Fruit fly (Drosophila melanogaster): ENCODE data around the gene TyrRS.

TyrRS gene

DNA sequence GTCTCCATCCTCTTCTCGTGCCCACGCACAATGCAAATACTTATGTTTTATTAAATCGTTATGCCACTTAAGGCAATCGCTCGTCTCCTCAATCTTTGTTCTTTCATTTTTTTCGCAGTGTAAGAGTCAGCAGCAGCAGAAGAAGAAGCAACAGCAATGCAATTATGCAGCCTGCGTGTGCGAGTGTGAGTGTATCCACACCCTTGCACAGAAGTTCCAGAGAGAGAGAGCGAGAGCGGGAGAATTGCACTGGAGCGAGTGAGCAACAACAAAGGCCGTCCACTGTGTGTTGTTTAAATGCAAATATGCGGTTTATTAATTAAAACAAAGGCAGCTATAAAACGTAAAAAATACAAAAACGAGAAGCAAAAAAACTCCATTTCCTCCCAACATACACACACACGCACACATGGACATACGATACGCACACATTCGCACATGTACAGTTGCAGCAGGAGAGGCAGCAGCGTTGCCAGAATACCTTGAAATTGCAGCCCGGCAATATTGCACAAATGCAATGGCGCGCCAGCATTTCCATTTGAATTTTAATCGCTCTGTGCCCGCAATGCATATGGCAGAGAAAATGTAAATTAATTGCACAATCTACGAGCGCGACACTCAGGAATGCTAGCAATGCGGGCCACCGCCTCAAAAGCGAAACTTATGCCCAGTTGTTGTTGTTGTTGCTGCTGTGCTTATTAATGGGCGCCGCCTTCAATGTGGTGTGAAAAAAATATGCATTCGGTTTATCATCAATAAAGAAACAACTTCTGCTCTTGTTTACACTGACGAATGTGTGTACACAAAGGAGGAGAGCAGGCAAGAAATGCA lies 10.3 kb downstream of the TyrRS start (continued):
- TF ChIP-seq salr (GFP tag; optimal IDR thresholded peaks at IDR 0.05) (peak; percentile 56 to 66), CG9139 (GFP tag; optimal IDR thresholded peaks at IDR 0.05) (peak; percentile 57), OdsH (GFP tag; optimal IDR thresholded peaks at IDR 0.05) (peak; percentile 58), spab (GFP tag; optimal IDR thresholded peaks at IDR 0.05) (peak; percentile 30), CG11902 (GFP tag; optimal IDR thresholded peaks at IDR 0.05) (no peak), cyc (GFP tag; optimal IDR thresholded peaks at IDR 0.05) (peak; percentile 49), CG32006 (GFP tag; optimal IDR thresholded peaks at IDR 0.05) (peak; percentile 78), fkh (GFP tag; optimal IDR thresholded peaks at IDR 0.05) (peak; percentile 68), dsx (GFP tag; optimal IDR thresholded peaks at IDR 0.05; ENCODE audit: poor library complexity, severe bottlenecking) (peak; percentile 58), Hr38 (GFP tag; optimal IDR thresholded peaks at IDR 0.05) (no peak), lz (GFP tag; optimal IDR thresholded peaks at IDR 0.05) (peak; percentile 64), CG3919 (GFP tag; optimal IDR thresholded peaks at IDR 0.05) (peak; percentile 46), CG1621 (tag; optimal IDR thresholded peaks at IDR 0.05) (peak; percentile 37), CG6276 (GFP tag; optimal IDR thresholded peaks at IDR 0.05) (peak; percentile 58), CG10631 (GFP tag; optimal IDR thresholded peaks at IDR 0.05) (peak; percentile 64), eg (GFP tag; IDR thresholded peaks at IDR 0.05) (peak; percentile 65; the same call in 2 of the 3 replicates), Sox15 (GFP tag; optimal IDR thresholded peaks at IDR 0.05) (peak; percentile 24), Sox14 (GFP tag; optimal IDR thresholded peaks at IDR 0.05) (peak; percentile 79), CG7368 (GFP tag; optimal IDR thresholded peaks at IDR 0.05) (peak; percentile 54), acj6 (GFP tag; optimal IDR thresholded peaks at IDR 0.05) (peak; percentile 58), Eip93F (GFP tag; optimal IDR thresholded peaks at IDR 0.05) (no peak), Met (GFP tag; optimal IDR thresholded peaks at IDR 0.05) (peak; percentile 64), CG11294 (GFP tag; IDR thresholded peaks at IDR 0.05) (peak; percentile 58; the same call in 1 of the 2 replicates)

DNA sequence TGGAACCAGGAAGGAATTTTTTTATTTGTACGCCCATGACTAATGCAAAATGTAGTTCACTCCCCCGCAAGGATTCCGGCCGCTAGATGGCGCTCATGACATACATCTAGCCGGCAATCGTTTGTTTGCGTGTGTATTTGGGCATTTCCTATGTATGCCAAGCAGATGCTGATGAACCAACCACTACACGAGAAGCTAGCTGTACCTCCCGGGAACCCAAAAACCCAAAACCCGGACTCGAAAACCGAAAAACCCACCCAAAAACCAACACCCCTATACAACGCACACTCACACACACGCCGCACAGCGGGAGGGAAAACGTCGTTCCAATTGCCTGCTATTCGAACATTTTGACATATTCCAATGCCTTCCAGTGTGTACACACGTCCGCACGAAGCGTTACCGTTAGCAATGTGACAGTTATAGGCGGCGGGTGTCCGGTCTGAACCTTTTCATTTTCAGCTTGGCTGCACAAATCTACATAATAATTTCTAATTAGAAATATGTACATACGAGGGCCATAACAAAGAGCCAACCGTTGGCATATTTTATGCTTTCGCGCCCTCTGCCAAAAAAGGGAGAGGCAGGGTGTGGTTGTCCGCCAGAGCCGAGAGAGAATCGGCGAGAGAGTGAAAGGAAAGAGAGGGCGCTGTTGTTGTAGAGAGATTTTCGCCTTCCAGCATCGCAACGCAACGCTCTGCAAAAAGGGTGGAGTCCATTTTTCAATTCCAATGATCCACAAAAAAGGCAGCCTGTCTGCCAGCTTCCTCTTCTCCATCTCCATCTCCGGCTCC lies 11.1 kb downstream of the TyrRS start:
- TF ChIP-seq Smox (GFP tag; optimal IDR thresholded peaks at IDR 0.05) = no peak
- no peak for TF ChIP-seq achi (GFP tag; optimal IDR thresholded peaks at IDR 0.05)
- TF ChIP-seq ss (GFP tag; optimal IDR thresholded peaks at IDR 0.05) = no peak
- no peak for TF ChIP-seq Sox15 (GFP tag; optimal IDR thresholded peaks at IDR 0.05)
- TF ChIP-seq Met (GFP tag; optimal IDR thresholded peaks at IDR 0.05) = no peak
- TF ChIP-seq pdm3 (GFP tag; optimal IDR thresholded peaks at IDR 0.05) = no peak
- TF ChIP-seq svp (GFP tag) = peak; percentile 75
- TF ChIP-seq CG10631 (GFP tag; optimal IDR thresholded peaks at IDR 0.05) = peak; percentile 40

DNA sequence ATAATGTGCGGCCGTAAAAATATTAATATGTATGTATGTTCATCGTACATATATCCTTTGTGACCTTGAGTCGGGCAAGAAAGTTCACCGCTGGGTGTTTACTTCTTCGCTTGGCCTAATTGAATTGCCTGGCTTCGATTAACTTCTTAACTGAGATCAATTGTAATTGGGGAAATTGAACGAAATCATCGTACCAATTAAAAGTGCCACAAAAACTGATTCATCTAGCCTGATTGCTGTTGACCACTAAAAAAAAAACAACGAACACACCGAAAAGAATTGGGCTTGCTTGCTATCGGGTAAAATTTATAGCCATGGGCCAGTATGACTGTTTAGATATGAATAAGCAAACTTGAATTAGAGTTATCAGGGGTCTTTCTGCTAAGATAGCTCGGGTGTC lies 16.8 kb downstream of the TyrRS start:
- TF ChIP-seq Sox14 (GFP tag; optimal IDR thresholded peaks at IDR 0.05) (no peak), Smox (GFP tag; optimal IDR thresholded peaks at IDR 0.05) (no peak), Hr38 (GFP tag; optimal IDR thresholded peaks at IDR 0.05) (no peak), svp (GFP tag) (peak; percentile 60), Met (GFP tag; optimal IDR thresholded peaks at IDR 0.05) (no peak)

DNA sequence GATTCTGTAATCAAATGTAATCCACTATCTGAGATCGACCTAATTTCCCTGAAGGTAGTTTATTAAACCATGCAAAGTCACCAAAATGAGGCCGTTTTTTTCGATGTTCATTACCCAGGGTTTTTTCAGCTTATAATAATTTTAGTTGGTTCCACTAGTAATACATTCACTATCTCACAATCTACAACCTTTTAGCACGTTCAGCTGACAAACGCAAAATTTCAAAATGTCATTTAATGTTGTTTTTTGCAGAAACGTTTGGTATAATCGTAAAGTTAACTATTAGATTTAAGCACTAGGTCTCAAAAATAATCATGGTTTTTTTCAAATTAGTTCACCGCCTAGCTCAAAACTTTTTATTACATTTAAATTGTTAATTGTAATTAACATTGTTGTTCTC lies 18.9 kb downstream of the TyrRS start, which contains the start of gene CG44836:
Gene CG44836, minus strand, starts transcription at position 101 of the 400 bp plus-strand sequence.
- TF ChIP-seq lz (GFP tag; optimal IDR thresholded peaks at IDR 0.05) (no peak), acj6 (GFP tag; optimal IDR thresholded peaks at IDR 0.05) (no peak), achi (GFP tag; optimal IDR thresholded peaks at IDR 0.05) (no peak), fkh (GFP tag; optimal IDR thresholded peaks at IDR 0.05) (no peak), Sox102F (GFP tag; optimal IDR thresholded peaks at IDR 0.05) (no peak), Gug (GFP tag; IDR thresholded peaks at IDR 0.05) (no peak), Hr4 (GFP tag; optimal IDR thresholded peaks at IDR 0.05) (no peak), dsx (GFP tag; optimal IDR thresholded peaks at IDR 0.05; ENCODE audit: poor library complexity, severe bottlenecking) (no peak), fd85E (GFP tag; optimal IDR thresholded peaks at IDR 0.05) (no peak), CG10669 (GFP tag; optimal IDR thresholded peaks at IDR 0.05) (no peak), CG1621 (tag; optimal IDR thresholded peaks at IDR 0.05) (no peak), pdm3 (GFP tag; optimal IDR thresholded peaks at IDR 0.05) (no peak), Lpt (GFP tag; optimal IDR thresholded peaks at IDR 0.05) (no peak), ss (GFP tag; optimal IDR thresholded peaks at IDR 0.05) (no peak), Hr39 (GFP tag; optimal IDR thresholded peaks at IDR 0.05) (no peak)
